Worm (Caenorhabditis elegans): Measurements from ENCODE around the gene Y66D12A.10.
A peak's percentile ranks its signal among the peaks of the same experiment; 100 is the strongest.

Gene Y66D12A.10

ce11 chrIII:11535453-11535852 is 30.2 kb upstream of the Y66D12A.10 start:
- TF ChIP-seq lin-11 (tag; optimal IDR thresholded peaks at IDR 0.05): no peak
- no peak for TF ChIP-seq aly-2 (tag; optimal IDR thresholded peaks at IDR 0.05)
- no peak for TF ChIP-seq alr-1 (tag; optimal IDR thresholded peaks at IDR 0.05)
- TF ChIP-seq nhr-10 (tag; optimal IDR thresholded peaks at IDR 0.05): no peak
- TF ChIP-seq nhr-11 (tag; optimal IDR thresholded peaks at IDR 0.05): no peak
- TF ChIP-seq zag-1 (tag; optimal IDR thresholded peaks at IDR 0.05): no peak
- TF ChIP-seq unc-39 (tag; optimal IDR thresholded peaks at IDR 0.05): no peak
- TF ChIP-seq lsy-2 (tag; optimal IDR thresholded peaks at IDR 0.05): no peak
- no peak for TF ChIP-seq nhr-25 (tag; optimal IDR thresholded peaks at IDR 0.05)
- no peak for TF ChIP-seq ztf-4 (tag; optimal IDR thresholded peaks at IDR 0.05)
- TF ChIP-seq unc-55 (GFP tag; optimal IDR thresholded peaks at IDR 0.05): no peak
- TF ChIP-seq skn-1 (tag; optimal IDR thresholded peaks at IDR 0.05): no peak
- no peak for TF ChIP-seq sem-4 (tag; optimal IDR thresholded peaks at IDR 0.05)
- TF ChIP-seq gmeb-1 (tag; optimal IDR thresholded peaks at IDR 0.05): no peak
- no peak for TF ChIP-seq ceh-82 (tag; optimal IDR thresholded peaks at IDR 0.05)
- TF ChIP-seq sma-3 (GFP tag; optimal IDR thresholded peaks at IDR 0.05): no peak
- no peak for TF ChIP-seq nhr-6 (tag; optimal IDR thresholded peaks at IDR 0.05)

- TF ChIP-seq elt-3 (tag; optimal IDR thresholded peaks at IDR 0.05): no peak
- TF ChIP-seq Y55F3AM.14 (GFP tag; optimal IDR thresholded peaks at IDR 0.05): no peak
- TF ChIP-seq snpc-4 (tag; optimal IDR thresholded peaks at IDR 0.05): no peak
- TF ChIP-seq peb-1 (tag; optimal IDR thresholded peaks at IDR 0.05): no peak
- TF ChIP-seq ceh-82 (tag; optimal IDR thresholded peaks at IDR 0.05): no peak
- no peak for TF ChIP-seq nhr-10 (tag; optimal IDR thresholded peaks at IDR 0.05)
- no peak for TF ChIP-seq nhr-11 (tag; optimal IDR thresholded peaks at IDR 0.05)
- TF ChIP-seq nhr-12 (tag; optimal IDR thresholded peaks at IDR 0.05): no peak
- no peak for TF ChIP-seq nhr-6 (tag; optimal IDR thresholded peaks at IDR 0.05)
- no peak for TF ChIP-seq mbf-1 (tag; optimal IDR thresholded peaks at IDR 0.05)
Measured at ce11 chrIII:11544947-11545346, 20.7 kb upstream of the Y66D12A.10 start.

ce11 chrIII:11548070-11548469 is 17.6 kb upstream of the Y66D12A.10 start, which contains the start of gene Y66D12A.13:
Gene Y66D12A.13 (plus strand): TSS chrIII:11548370.
- TF ChIP-seq fos-1 (tag; optimal IDR thresholded peaks at IDR 0.05) (peak; percentile 3), elt-1 (tag; optimal IDR thresholded peaks at IDR 0.05) (no peak)

DNA sequence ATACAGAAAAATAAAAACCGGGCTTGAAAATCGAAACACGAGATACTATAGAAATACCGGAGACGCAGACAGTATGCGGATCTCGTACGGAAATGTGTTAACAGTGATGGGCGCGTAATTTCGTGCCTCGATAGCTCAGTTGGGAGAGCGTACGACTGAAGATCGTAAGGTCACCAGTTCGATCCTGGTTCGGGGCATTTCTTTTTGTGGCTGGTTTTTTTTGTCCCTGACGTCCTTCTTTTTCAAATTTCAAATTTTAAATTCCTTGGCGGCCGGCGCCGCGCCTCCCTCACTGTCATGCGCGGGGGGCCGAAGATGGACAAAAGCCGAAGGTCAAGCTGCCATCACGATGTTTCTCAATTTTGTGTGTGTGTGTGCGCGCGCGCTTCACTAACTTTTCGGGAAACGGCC is 11.0 kb upstream of the Y66D12A.10 start:
- TF ChIP-seq nhr-23 (tag; optimal IDR thresholded peaks at IDR 0.05): no peak
- no peak for TF ChIP-seq gmeb-1 (tag; optimal IDR thresholded peaks at IDR 0.05)
- peak; percentile 41 for TF ChIP-seq sma-3 (GFP tag; optimal IDR thresholded peaks at IDR 0.05)
- no peak for TF ChIP-seq fos-1 (tag; optimal IDR thresholded peaks at IDR 0.05)
- TF ChIP-seq skn-1 (tag; optimal IDR thresholded peaks at IDR 0.05): no peak
- TF ChIP-seq zag-1 (tag; optimal IDR thresholded peaks at IDR 0.05): no peak
- TF ChIP-seq aly-2 (tag; optimal IDR thresholded peaks at IDR 0.05): no peak
- no peak for TF ChIP-seq nhr-77 (tag; optimal IDR thresholded peaks at IDR 0.05)
- TF ChIP-seq R02D3.7 (tag; optimal IDR thresholded peaks at IDR 0.05): no peak
- TF ChIP-seq ZK546.5 (tag; optimal IDR thresholded peaks at IDR 0.05): no peak
- no peak for TF ChIP-seq sma-9 (GFP tag; optimal IDR thresholded peaks at IDR 0.05)
- no peak for TF ChIP-seq sma-9 (tag; optimal IDR thresholded peaks at IDR 0.05)
- TF ChIP-seq nhr-12 (tag; optimal IDR thresholded peaks at IDR 0.05): no peak
- TF ChIP-seq ceh-16 (tag; optimal IDR thresholded peaks at IDR 0.05): no peak
- no peak for TF ChIP-seq ztf-1 (GFP tag; conservative IDR thresholded peaks at IDR 0.05)
- no peak for TF ChIP-seq Y55F3AM.14 (GFP tag; optimal IDR thresholded peaks at IDR 0.05)
- no peak for TF ChIP-seq C34F6.9 (tag; optimal IDR thresholded peaks at IDR 0.05)
- TF ChIP-seq nhr-11 (tag; optimal IDR thresholded peaks at IDR 0.05): no peak
- no peak for TF ChIP-seq mdl-1 (tag; optimal IDR thresholded peaks at IDR 0.05)
- peak; percentile 24 for TF ChIP-seq nhr-129 (tag; optimal IDR thresholded peaks at IDR 0.05)
- no peak for TF ChIP-seq ztf-4 (tag; optimal IDR thresholded peaks at IDR 0.05)
- TF ChIP-seq nhr-21 (tag; optimal IDR thresholded peaks at IDR 0.05): peak; percentile 22
- no peak for TF ChIP-seq lsy-2 (tag; optimal IDR thresholded peaks at IDR 0.05)
- no peak for TF ChIP-seq blmp-1 (tag; optimal IDR thresholded peaks at IDR 0.05; ENCODE audit: insufficient read depth)
- TF ChIP-seq unc-39 (tag; optimal IDR thresholded peaks at IDR 0.05): no peak
- no peak for TF ChIP-seq egl-27 (tag; optimal IDR thresholded peaks at IDR 0.05)
- no peak for TF ChIP-seq crh-2 (tag; optimal IDR thresholded peaks at IDR 0.05)
- no peak for TF ChIP-seq unc-55 (GFP tag; optimal IDR thresholded peaks at IDR 0.05)
- no peak for TF ChIP-seq ceh-82 (tag; optimal IDR thresholded peaks at IDR 0.05)
- no peak for TF ChIP-seq ztf-11 (tag; optimal IDR thresholded peaks at IDR 0.05)
- TF ChIP-seq ama-1 (optimal IDR thresholded peaks at IDR 0.05): no peak
- TF ChIP-seq nhr-25 (tag; optimal IDR thresholded peaks at IDR 0.05): peak; percentile 44
